Worm (Caenorhabditis elegans): ENCODE measurements around the gene D1044.4.

- TF ChIP-seq skn-1 (tag; optimal IDR thresholded peaks at IDR 0.05): no peak
- TF ChIP-seq egl-27 (tag; optimal IDR thresholded peaks at IDR 0.05): no peak
- no peak for TF ChIP-seq nfya-1 (tag; optimal IDR thresholded peaks at IDR 0.05; ENCODE audit: insufficient read depth)
- TF ChIP-seq unc-62 (GFP tag; optimal IDR thresholded peaks at IDR 0.05): no peak
- TF ChIP-seq nhr-11 (tag; optimal IDR thresholded peaks at IDR 0.05): no peak
Measured at ce11 chrIII:5478824-5479368, 42.9 kb downstream of the D1044.4 start, which contains the start of the genes R02F2.6 and R02F2.5.
